Fruit fly (Drosophila melanogaster) whole organism, embryonic: ENCODE results near the gene ppk13.

Source experiments
- CG16779 ChIP-seq: fragments of 200-800 bp; sonication (Bioruptor generic); IDR thresholded peaks from 2 replicates; pipeline ENCODE4 v1.3.6; 2022; ENCODE audit warnings: missing biosample characterization, missing genetic modification characterization
- cwo ChIP-seq: fragments of 200-800 bp; sonication (Bioruptor generic); optimal IDR thresholded peaks from 3 replicates; lab custom pipeline; 2017; ENCODE audit warnings: missing biosample characterization, missing genetic modification characterization, mild to moderate bottlenecking, moderate library complexity, missing genetic modification reagents
- jigr1 ChIP-seq: fragments of 200-800 bp; sonication (Bioruptor generic); IDR thresholded peaks from 3 replicates; pipeline ENCODE4 v1.3.6; 2022; ENCODE audit warnings: missing biosample characterization, missing genetic modification characterization
- psq ChIP-seq: fragments of 200-800 bp; sonication (Bioruptor generic); optimal IDR thresholded peaks from 2 replicates; lab custom pipeline; 2017; ENCODE audit warnings: missing biosample characterization, missing genetic modification characterization

DNA sequence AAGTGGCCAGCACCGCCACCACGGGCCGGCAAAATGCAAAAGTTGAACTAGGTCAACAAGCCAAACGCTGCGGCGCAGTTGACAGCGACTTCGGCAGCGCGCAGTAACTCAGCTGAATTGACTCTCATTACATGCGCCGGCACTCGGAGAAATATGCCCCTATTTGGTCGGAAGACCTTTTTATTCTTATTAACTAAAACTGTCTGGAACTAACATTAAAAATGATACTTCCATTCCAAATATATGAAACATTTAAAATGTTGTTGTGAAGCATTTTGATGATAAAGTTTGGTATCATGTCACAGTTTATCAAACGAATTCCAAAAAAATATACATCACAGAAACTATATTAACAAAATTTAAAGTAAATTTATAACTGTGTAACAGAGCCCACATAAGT, 21.4 kb downstream of the ppk13 start:
- TF ChIP-seq CG16779 (GFP tag; lab: Robert Waterston, UW) (no peak), psq (GFP tag; lab: Kevin White, UChicago) (no peak), cwo (no peak), jigr1 (GFP tag; lab: Robert Waterston, UW) (no peak)
